Fruit fly (Drosophila melanogaster) whole organism, embryonic: Measurements from ENCODE around the gene Kdm2.

ENCODE experiments used
- Adf1 ChIP-seq: fragments of 200-800 bp; sonication (Bioruptor generic); IDR thresholded peaks from 2 replicates; pipeline ENCODE4 v1.3.6; 2022; ENCODE audit warnings: missing biosample characterization, missing genetic modification characterization
- Awh ChIP-seq: fragments of 200-800 bp; sonication (Bioruptor generic); IDR thresholded peaks from 2 replicates; pipeline ENCODE4, ENCODE4 v1.3.6; 2022; ENCODE audit warnings: missing biosample characterization, missing genetic modification characterization
- CG10366 ChIP-seq: fragments of 200-800 bp; sonication (Bioruptor generic); IDR thresholded peaks from 2 replicates; pipeline ENCODE4 v1.3.6; 2022; ENCODE audit warnings: missing biosample characterization, missing genetic modification characterization
- CG11560 ChIP-seq: fragments of 200-800 bp; sonication (Bioruptor generic); IDR thresholded peaks from 3 replicates; pipeline ENCODE4 v1.3.6; 2022; ENCODE audit warnings: missing biosample characterization, missing genetic modification characterization
- CG11695 ChIP-seq: fragments of 200-800 bp; sonication (Bioruptor generic); IDR thresholded peaks from 3 replicates; pipeline ENCODE4 v1.3.6; 2022; ENCODE audit warnings: missing biosample characterization, missing genetic modification characterization
- CG11696 ChIP-seq: fragments of 200-800 bp; sonication (Bioruptor generic); IDR thresholded peaks from 2 replicates; pipeline ENCODE4 v1.3.6; 2022; ENCODE audit warnings: missing biosample characterization, missing genetic modification characterization
- CG12071 ChIP-seq: fragments of 200-800 bp; sonication (Bioruptor generic); optimal IDR thresholded peaks from 3 replicates; lab custom pipeline; 2018; ENCODE audit warnings: missing biosample characterization, mild to moderate bottlenecking, missing genetic modification characterization
- CG12219 ChIP-seq: fragments of 200-800 bp; sonication (Bioruptor generic); optimal IDR thresholded peaks from 3 replicates; lab custom pipeline; 2018; ENCODE audit warnings: missing biosample characterization, mild to moderate bottlenecking, missing genetic modification characterization
- CG12236 ChIP-seq: fragments of 200-800 bp; sonication (Bioruptor generic); optimal IDR thresholded peaks from 2 replicates; lab custom pipeline; 2016; ENCODE audit warnings: missing biosample characterization, missing genetic modification characterization
- CG13894 ChIP-seq: fragments of 200-800 bp; sonication (Bioruptor generic); optimal IDR thresholded peaks from 3 replicates; lab custom pipeline; 2018; ENCODE audit warnings: missing biosample characterization, mild to moderate bottlenecking, missing genetic modification characterization, moderate library complexity
- CG14014 ChIP-seq: fragments of 200-800 bp; sonication (Bioruptor generic); IDR thresholded peaks from 2 replicates; pipeline ENCODE4 v1.3.6; 2022; ENCODE audit warnings: missing biosample characterization, missing genetic modification characterization
- CG14965 ChIP-seq: fragments of 200-800 bp; sonication (Bioruptor generic); optimal IDR thresholded peaks from 2 replicates; lab custom pipeline; 2016; ENCODE audit warnings: missing biosample characterization, missing genetic modification characterization, borderline replicate concordance
- CG17802 ChIP-seq: fragments of 200-800 bp; sonication (Bioruptor generic); optimal IDR thresholded peaks from 2 replicates; lab custom pipeline; 2018; ENCODE audit warnings: missing biosample characterization, mild to moderate bottlenecking, missing genetic modification characterization, moderate library complexity
- CG18599 ChIP-seq: fragments of 200-800 bp; sonication (Bioruptor generic); optimal IDR thresholded peaks from 3 replicates; lab custom pipeline; 2017; ENCODE audit warnings: missing biosample characterization, missing genetic modification characterization, mild to moderate bottlenecking, moderate library complexity, missing genetic modification reagents
- CG18764 ChIP-seq: fragments of 200-800 bp; sonication (Bioruptor generic); optimal IDR thresholded peaks from 3 replicates; lab custom pipeline; 2016; ENCODE audit warnings: missing biosample characterization, missing genetic modification characterization
- CG2199 ChIP-seq: fragments of 200-800 bp; sonication (Bioruptor generic); IDR thresholded peaks from 3 replicates; pipeline ENCODE4 v1.3.6; 2022; ENCODE audit warnings: missing biosample characterization, missing genetic modification characterization
- CG31224 ChIP-seq: fragments of 200-800 bp; sonication (Bioruptor generic); IDR thresholded peaks from 2 replicates; pipeline ENCODE4 v1.3.6; 2022; ENCODE audit warnings: missing biosample characterization, missing genetic modification characterization
- CG4282 ChIP-seq: fragments of 200-800 bp; sonication (Bioruptor generic); optimal IDR thresholded peaks from 2 replicates; lab custom pipeline; 2016; ENCODE audit warnings: missing biosample characterization, missing genetic modification characterization
- CG5180 ChIP-seq: fragments of 200-800 bp; sonication (Bioruptor generic); optimal IDR thresholded peaks from 3 replicates; lab custom pipeline; 2017; ENCODE audit warnings: missing biosample characterization, missing genetic modification characterization, mild to moderate bottlenecking, moderate library complexity, missing genetic modification reagents
- CG6254 ChIP-seq: fragments of 200-800 bp; sonication (Bioruptor generic); optimal IDR thresholded peaks from 3 replicates; lab custom pipeline; 2017; ENCODE audit warnings: mild to moderate bottlenecking, missing biosample characterization, missing genetic modification reagents, missing genetic modification characterization
- CG8290 ChIP-seq, 3 experiments: fragments of 200-800 bp; sonication (Bioruptor generic); optimal IDR thresholded peaks; 2 replicates each; lab custom pipeline; 2016 to 2019; ENCODE audit warnings: missing biosample characterization in 3 of 3, missing genetic modification characterization in 3 of 3, mild to moderate bottlenecking in 2 of 3, moderate library complexity in 1 of 3
- CG8924 ChIP-seq: fragments of 200-800 bp; optimal IDR thresholded peaks from 3 replicates; lab custom pipeline; 2019; ENCODE audit warnings: missing biosample characterization, mild to moderate bottlenecking, missing genetic modification characterization, moderate library complexity
- Deaf1 ChIP-seq: fragments of 200-800 bp; optimal IDR thresholded peaks from 3 replicates; lab custom pipeline; 2019; ENCODE audit warnings: missing biosample characterization, mild to moderate bottlenecking, missing genetic modification characterization, moderate library complexity
- Dfd ChIP-seq, 2 experiments: fragments of >200 bp; optimal IDR thresholded peaks; 2 replicates each; lab custom pipeline; 2017; ENCODE audit warnings: missing biosample characterization in 2 of 2, missing genetic modification characterization in 2 of 2
- E2f1 ChIP-seq: fragments of 200-800 bp; sonication (Bioruptor generic); IDR thresholded peaks from 2 replicates; pipeline ENCODE4 v1.3.6; 2022; ENCODE audit warnings: missing biosample characterization, missing genetic modification characterization
- HLH54F ChIP-seq: fragments of 200-800 bp; sonication (Bioruptor generic); optimal IDR thresholded peaks from 3 replicates; lab custom pipeline; 2016; ENCODE audit warnings: missing biosample characterization, missing genetic modification characterization
- HLHmδ ChIP-seq: fragments of 200-800 bp; sonication (Bioruptor generic); optimal IDR thresholded peaks from 2 replicates; lab custom pipeline; 2018; ENCODE audit warnings: missing biosample characterization, mild to moderate bottlenecking, missing genetic modification characterization, moderate library complexity
- Hmx ChIP-seq: fragments of 200-800 bp; sonication (Bioruptor generic); optimal IDR thresholded peaks from 2 replicates; lab custom pipeline; 2016; ENCODE audit warnings: missing biosample characterization, missing genetic modification characterization
- Hr39 ChIP-seq: fragments of >200 bp; optimal IDR thresholded peaks from 2 replicates; lab custom pipeline; 2017
- Sry-δ ChIP-seq: fragments of 200-800 bp; sonication (Bioruptor generic); optimal IDR thresholded peaks from 2 replicates; lab custom pipeline; 2016; ENCODE audit warnings: missing biosample characterization, missing genetic modification characterization
- Vsx1 ChIP-seq: fragments of 200-800 bp; sonication (Bioruptor generic); optimal IDR thresholded peaks from 2 replicates; lab custom pipeline; 2017; ENCODE audit warnings: missing biosample characterization, mild to moderate bottlenecking, missing genetic modification characterization, missing genetic modification reagents
- amos ChIP-seq: fragments of 200-800 bp; sonication (Bioruptor generic); IDR thresholded peaks from 2 replicates; pipeline ENCODE4 v1.3.6; 2022; ENCODE audit warnings: missing biosample characterization, missing genetic modification characterization; ENCODE audit not compliant: partially characterized antibody
- ase ChIP-seq: fragments of 200-800 bp; sonication (Bioruptor generic); IDR thresholded peaks from 3 replicates; pipeline ENCODE4 v1.3.6; 2022; ENCODE audit warnings: missing biosample characterization, missing genetic modification characterization
- az2 ChIP-seq: fragments of 200-800 bp; sonication (Bioruptor generic); optimal IDR thresholded peaks from 3 replicates; lab custom pipeline; 2016; ENCODE audit warnings: missing biosample characterization, missing genetic modification characterization
- chinmo ChIP-seq: fragments of 200-800 bp; sonication (Bioruptor generic); IDR thresholded peaks from 4 replicates; pipeline ENCODE4 v1.3.6; 2022; ENCODE audit warnings: missing biosample characterization, missing genetic modification characterization; ENCODE audit not compliant: partially characterized antibody
- dan ChIP-seq: fragments of 200-800 bp; sonication (Bioruptor generic); IDR thresholded peaks from 2 replicates; pipeline ENCODE4 v1.3.6; 2022; ENCODE audit warnings: missing biosample characterization, missing genetic modification characterization
- en ChIP-seq: fragments of 200-800 bp; sonication (Bioruptor generic); optimal IDR thresholded peaks from 2 replicates; lab custom pipeline; 2016; ENCODE audit warnings: missing biosample characterization, missing genetic modification characterization
- gcm2 ChIP-seq: fragments of 200-800 bp; sonication (Bioruptor generic); optimal IDR thresholded peaks from 2 replicates; lab custom pipeline; 2016; ENCODE audit warnings: missing biosample characterization, missing genetic modification characterization
- gro ChIP-seq: fragments of 200-800 bp; sonication (Bioruptor generic); optimal IDR thresholded peaks from 2 replicates; lab custom pipeline; 2016; ENCODE audit warnings: missing biosample characterization, missing genetic modification characterization
- inv ChIP-seq: fragments of 200-800 bp; sonication (Bioruptor generic); IDR thresholded peaks from 2 replicates; pipeline ENCODE4 v1.3.6; 2022; ENCODE audit warnings: missing biosample characterization, missing genetic modification characterization; ENCODE audit not compliant: partially characterized antibody
- jigr1 ChIP-seq: fragments of 200-800 bp; sonication (Bioruptor generic); IDR thresholded peaks from 3 replicates; pipeline ENCODE4 v1.3.6; 2022; ENCODE audit warnings: missing biosample characterization, missing genetic modification characterization
- mirr ChIP-seq: fragments of 200-800 bp; sonication (Bioruptor generic); optimal IDR thresholded peaks from 3 replicates; lab custom pipeline; 2018; ENCODE audit warnings: missing biosample characterization, mild to moderate bottlenecking, missing genetic modification characterization
- pan ChIP-seq, 4 experiments: fragments of >200 bp in 3 of 4; fragments of 200-800 bp in 1 of 4; sonication (Bioruptor generic) in 1 of 4; optimal IDR thresholded peaks in 3 of 4; IDR thresholded peaks in 1 of 4; 2 replicates each; pipeline versions ENCODE4 v1.3.6 to Lab custom; 2017 to 2022; ENCODE audit warnings: missing biosample characterization in 2 of 4, missing genetic modification characterization in 2 of 4, mixed read lengths in 1 of 4
- run ChIP-seq: fragments of 200-800 bp; sonication (Bioruptor generic); optimal IDR thresholded peaks from 3 replicates; lab custom pipeline; 2018; ENCODE audit warnings: missing biosample characterization, mild to moderate bottlenecking, missing genetic modification characterization
- sim ChIP-seq: fragments of 200-800 bp; sonication (Bioruptor generic); IDR thresholded peaks from 2 replicates; pipeline ENCODE4 v1.3.6; 2022; ENCODE audit warnings: missing biosample characterization, missing genetic modification characterization
- zen ChIP-seq: fragments of 200-800 bp; sonication (Bioruptor generic); optimal IDR thresholded peaks from 3 replicates; lab custom pipeline; 2018; ENCODE audit warnings: missing biosample characterization, mild to moderate bottlenecking, missing genetic modification characterization, moderate library complexity
- zf30C ChIP-seq: fragments of 200-800 bp; sonication (Bioruptor generic); optimal IDR thresholded peaks from 3 replicates; lab custom pipeline; 2018; ENCODE audit warnings: missing biosample characterization, mild to moderate bottlenecking, missing genetic modification characterization
- zfh1 ChIP-seq: fragments of 200-800 bp; sonication (Bioruptor generic); IDR thresholded peaks from 3 replicates; pipeline ENCODE4 v1.3.6; 2022; ENCODE audit warnings: missing biosample characterization, missing genetic modification characterization

The Kdm2 gene

DNA sequence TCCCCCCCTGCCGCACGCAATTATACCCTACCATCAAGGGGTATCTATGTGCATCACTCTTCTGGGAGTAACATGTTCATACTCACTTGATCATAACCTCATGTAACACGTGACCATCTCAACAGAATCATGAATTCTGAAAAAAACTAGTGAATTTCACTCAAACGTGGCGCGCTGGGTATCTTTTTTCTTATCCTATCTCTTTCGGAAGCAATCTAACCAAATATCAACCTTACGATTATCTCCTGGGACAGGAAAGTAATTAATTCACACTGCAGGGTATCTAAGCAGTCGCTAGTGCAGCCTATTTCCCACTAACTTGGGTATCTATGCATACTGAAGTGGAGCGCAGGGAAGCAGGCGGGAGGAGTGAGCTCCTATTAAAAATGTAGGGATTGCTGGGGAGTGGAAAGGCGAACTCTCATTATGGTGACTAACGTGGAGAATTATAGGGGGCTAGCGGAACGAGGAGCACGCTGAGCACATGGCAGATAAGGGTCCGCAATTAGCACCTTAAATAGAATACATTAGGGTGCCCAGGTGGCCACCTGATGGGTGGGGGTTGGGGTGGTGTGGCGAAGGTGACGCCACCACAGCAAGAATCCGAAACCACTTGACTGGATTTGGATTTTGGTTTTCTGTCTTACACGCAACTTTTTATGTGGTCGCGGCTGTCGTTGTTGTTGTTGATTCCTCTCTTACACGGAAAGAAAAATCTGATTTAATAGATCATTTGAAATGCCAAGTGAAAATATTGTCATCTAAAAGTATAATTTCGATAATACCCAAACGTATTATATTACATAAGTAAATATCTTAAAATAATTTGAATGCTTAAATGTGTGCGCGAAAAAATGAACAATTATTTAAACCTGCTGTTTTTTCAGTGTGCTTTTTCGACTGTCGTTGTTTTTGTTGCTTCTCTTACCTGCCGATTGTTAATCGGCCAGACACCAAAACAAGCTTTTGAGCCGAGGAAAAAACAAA is 3.1 kb downstream of the Kdm2 start (continued):
- TF ChIP-seq run (tag; lab: Kevin White, UChicago) = peak; percentile 90
- no peak for TF ChIP-seq CG11560 (tag; lab: Robert Waterston, UW)
- TF ChIP-seq HLH54F (GFP tag; lab: Kevin White, UChicago) = peak; percentile 73
- no peak for TF ChIP-seq gcm2 (GFP tag; lab: Kevin White, UChicago)
- TF ChIP-seq zfh1 (GFP tag; lab: Robert Waterston, UW) = no peak
- no peak for TF ChIP-seq sim
- TF ChIP-seq CG10366 (GFP tag; lab: Robert Waterston, UW) = no peak
- peak; percentile 76 for TF ChIP-seq CG18764
- peak; percentile 95 for TF ChIP-seq CG8924 (tag; lab: Kevin White, UChicago)
- peak; percentile 70 for TF ChIP-seq gro (GFP tag; lab: Kevin White, UChicago)
- no peak for TF ChIP-seq Dfd (GFP tag; optimal IDR thresholded peaks at IDR 0.05; lab: Kevin White, UChicago)
- TF ChIP-seq en = peak; percentile 19
- TF ChIP-seq mirr (GFP tag; lab: Kevin White, UChicago) = peak; percentile 26
- peak; percentile 83 for TF ChIP-seq CG8290 (GFP tag; optimal IDR thresholded peaks at IDR 0.05; lab: Kevin White, UChicago)
- peak; percentile 1 to 89 for TF ChIP-seq CG8290 (tag; optimal IDR thresholded peaks at IDR 0.05; lab: Kevin White, UChicago)
- TF ChIP-seq az2 (GFP tag; lab: Kevin White, UChicago) = peak; percentile 88
- TF ChIP-seq dan (GFP tag; lab: Robert Waterston, UW) = no peak
- TF ChIP-seq Vsx1 = peak; percentile 70
- no peak for TF ChIP-seq Adf1
- TF ChIP-seq E2f1 (GFP tag; lab: Robert Waterston, UW) = no peak
- peak; percentile 83 for TF ChIP-seq Deaf1 (tag; lab: Kevin White, UChicago)
- TF ChIP-seq CG5180 (GFP tag; lab: Kevin White, UChicago) = peak; percentile 82
- TF ChIP-seq CG14014 = no peak
- TF ChIP-seq Hmx (GFP tag; lab: Kevin White, UChicago) = peak; percentile 49
- TF ChIP-seq HLHmδ = no peak
- no peak for TF ChIP-seq amos (GFP tag; lab: Robert Waterston, UW)
- peak; percentile 96 for TF ChIP-seq CG18599 (GFP tag; lab: Kevin White, UChicago)
- TF ChIP-seq Hr39 = no peak
- no peak for TF ChIP-seq pan (optimal IDR thresholded peaks at IDR 0.05; lab: Kevin White, UChicago)
- TF ChIP-seq pan (GFP tag; optimal IDR thresholded peaks at IDR 0.05 in 1 of 2, IDR thresholded peaks at IDR 0.05 in 1 of 2) = no peak
- TF ChIP-seq zf30C (GFP tag; lab: Kevin White, UChicago) = peak; percentile 86
- peak; percentile 91 for TF ChIP-seq CG12071
- peak; percentile 81 for TF ChIP-seq CG17802 (tag; lab: Kevin White, UChicago)
- TF ChIP-seq CG12236 = peak; percentile 33
- no peak for TF ChIP-seq jigr1 (GFP tag; lab: Robert Waterston, UW)
- TF ChIP-seq chinmo (GFP tag; lab: Robert Waterston, UW) = no peak
- TF ChIP-seq CG2199 (GFP tag; lab: Robert Waterston, UW) = no peak
- no peak for TF ChIP-seq CG11696 (GFP tag; lab: Robert Waterston, UW)
- TF ChIP-seq CG13894 (tag; lab: Kevin White, UChicago) = peak; percentile 91
- TF ChIP-seq ase (GFP tag; lab: Robert Waterston, UW) = no peak
- TF ChIP-seq CG31224 (GFP tag; lab: Robert Waterston, UW) = no peak
- peak; percentile 62 for TF ChIP-seq CG4282 (GFP tag; lab: Kevin White, UChicago)
- TF ChIP-seq Sry-δ = peak; percentile 21
- TF ChIP-seq Awh (GFP tag; lab: Robert Waterston, UW) = no peak
- no peak for TF ChIP-seq CG11695 (GFP tag; lab: Robert Waterston, UW)
- TF ChIP-seq inv (GFP tag; lab: Robert Waterston, UW) = no peak
- TF ChIP-seq zen (tag; lab: Kevin White, UChicago) = peak; percentile 87
- TF ChIP-seq CG6254 (GFP tag; lab: Kevin White, UChicago) = peak; percentile 87
- TF ChIP-seq CG12219 = peak; percentile 92
- TF ChIP-seq CG14965 (GFP tag; lab: Kevin White, UChicago) = no peak
